Fruit fly (Drosophila melanogaster): ENCODE results near the gene pic.

pic gene

DNA sequence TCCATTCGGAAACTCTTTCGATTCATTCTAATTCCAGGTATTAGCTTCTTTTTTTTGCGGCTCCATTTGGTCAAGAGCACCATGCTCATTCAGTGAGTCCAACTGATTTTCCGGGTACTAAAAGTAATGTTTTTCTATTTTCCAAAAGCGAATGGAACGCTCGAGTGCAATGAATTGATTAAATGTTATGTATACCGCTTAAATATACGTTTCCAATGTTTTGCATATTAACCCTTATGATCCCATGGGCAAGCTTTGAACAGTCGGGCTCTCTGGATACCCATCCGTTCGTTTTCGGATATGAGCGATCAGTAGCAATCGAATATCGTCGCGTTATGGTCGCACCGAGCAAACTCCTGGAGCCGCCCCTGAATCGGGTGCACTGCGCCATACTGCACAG lies 4.6 kb upstream of the pic start, which contains the start of gene CG31157:
Gene CG31157 (plus strand): TSS at position 301 of the 400 bp plus-strand sequence.
- TF ChIP-seq h (optimal IDR thresholded peaks at IDR 0.05) (no peak), insv (optimal IDR thresholded peaks at IDR 0.05) (no peak), Myc (optimal IDR thresholded peaks at IDR 0.05) (no peak), Sin3A (optimal IDR thresholded peaks at IDR 0.05) (no peak), psq (optimal IDR thresholded peaks at IDR 0.05) (no peak), ttk (optimal IDR thresholded peaks at IDR 0.05) (no peak)

DNA sequence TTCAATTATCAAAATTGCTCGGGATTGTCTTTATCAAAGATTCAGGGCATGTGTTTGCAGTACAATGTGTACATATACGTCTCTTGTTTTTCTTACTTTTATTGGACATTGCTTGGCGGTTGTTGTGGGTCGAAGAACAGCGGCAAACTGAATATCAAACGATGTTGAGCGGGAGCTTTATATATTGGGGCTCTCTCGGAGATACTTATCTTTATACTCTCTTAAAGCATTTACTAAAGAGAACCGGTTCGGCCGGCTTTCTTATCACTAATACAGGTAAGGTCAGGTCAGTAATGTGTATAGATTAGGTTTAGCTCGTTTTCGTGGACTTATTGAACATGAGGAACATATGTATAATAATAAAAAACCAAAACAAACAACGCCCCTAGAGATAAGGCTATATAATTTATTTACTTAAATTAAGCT lies 734 bp upstream of the pic start, which contains the start of gene CG7966:
Gene CG7966 (minus strand): TSS at position 156 of the 426 bp plus-strand sequence.
- TF ChIP-seq ttk (optimal IDR thresholded peaks at IDR 0.05): no peak
- no peak for TF ChIP-seq insv (optimal IDR thresholded peaks at IDR 0.05)
- TF ChIP-seq psq (optimal IDR thresholded peaks at IDR 0.05): no peak
- no peak for TF ChIP-seq h (optimal IDR thresholded peaks at IDR 0.05)
- TF ChIP-seq Myc (optimal IDR thresholded peaks at IDR 0.05): no peak
- TF ChIP-seq Sin3A (optimal IDR thresholded peaks at IDR 0.05): no peak

DNA sequence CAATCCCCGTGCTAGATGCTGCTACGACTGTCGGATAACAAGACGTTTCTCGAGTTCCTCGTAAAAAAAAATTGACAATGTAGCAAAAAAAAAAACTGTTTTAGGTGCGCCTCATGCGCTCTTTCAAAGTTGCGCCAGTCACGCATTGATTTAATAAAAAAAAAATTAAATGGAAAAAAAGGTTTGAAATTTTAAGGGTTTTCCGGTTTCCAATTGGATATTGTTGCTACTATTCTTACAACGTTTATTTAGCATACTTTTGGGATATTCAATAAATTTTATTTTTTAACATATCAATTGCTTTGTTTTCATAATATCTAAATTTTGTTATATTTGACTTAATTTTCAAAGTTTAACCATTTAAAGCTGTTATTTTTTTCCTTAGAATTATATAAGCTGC lies 4.5 kb downstream of the pic start:
- TF ChIP-seq insv (optimal IDR thresholded peaks at IDR 0.05) (no peak), ttk (optimal IDR thresholded peaks at IDR 0.05) (no peak), Myc (optimal IDR thresholded peaks at IDR 0.05) (no peak), Sin3A (optimal IDR thresholded peaks at IDR 0.05) (no peak), psq (optimal IDR thresholded peaks at IDR 0.05) (no peak), h (optimal IDR thresholded peaks at IDR 0.05) (no peak)

DNA sequence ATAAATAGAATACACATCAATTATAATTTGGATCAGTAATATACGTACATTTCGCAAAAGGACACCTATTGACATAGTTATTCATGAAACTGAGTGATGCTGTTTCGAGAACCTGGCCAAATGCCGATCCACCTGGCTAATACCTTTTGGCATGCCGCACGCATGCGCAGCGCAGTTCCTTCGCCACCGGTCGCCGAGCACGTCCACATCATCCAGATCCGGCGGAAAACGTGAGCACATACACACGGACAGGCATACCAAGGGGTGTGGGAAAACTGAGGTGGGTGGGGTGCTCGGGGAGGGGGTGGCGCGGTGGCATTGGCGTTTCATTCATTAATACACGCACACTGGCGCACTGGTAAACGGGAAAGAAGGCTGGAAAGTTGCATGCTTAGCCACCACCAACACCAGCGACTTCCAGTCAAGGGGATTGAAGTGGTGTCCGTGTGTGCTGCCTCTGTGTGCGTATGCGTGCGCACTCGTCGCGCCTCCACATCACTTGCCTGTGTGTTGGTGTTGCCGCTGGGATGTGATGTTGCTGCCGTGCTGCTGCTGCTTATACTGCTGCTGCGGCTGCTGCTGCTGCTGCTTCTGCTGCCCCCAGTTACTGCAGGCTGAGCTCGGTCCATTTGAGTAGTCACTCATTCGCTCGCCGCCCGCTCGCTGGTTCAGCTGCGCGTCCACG lies 5.2 kb downstream of the pic start, which contains the start of gene sim:
Gene sim (plus strand): TSS at position 635 of the 685 bp plus-strand sequence.
- TF ChIP-seq h (optimal IDR thresholded peaks at IDR 0.05) (no peak), Myc (optimal IDR thresholded peaks at IDR 0.05) (no peak), psq (optimal IDR thresholded peaks at IDR 0.05) (no peak), insv (optimal IDR thresholded peaks at IDR 0.05) (no peak), ttk (optimal IDR thresholded peaks at IDR 0.05) (no peak), Sin3A (optimal IDR thresholded peaks at IDR 0.05) (no peak)

DNA sequence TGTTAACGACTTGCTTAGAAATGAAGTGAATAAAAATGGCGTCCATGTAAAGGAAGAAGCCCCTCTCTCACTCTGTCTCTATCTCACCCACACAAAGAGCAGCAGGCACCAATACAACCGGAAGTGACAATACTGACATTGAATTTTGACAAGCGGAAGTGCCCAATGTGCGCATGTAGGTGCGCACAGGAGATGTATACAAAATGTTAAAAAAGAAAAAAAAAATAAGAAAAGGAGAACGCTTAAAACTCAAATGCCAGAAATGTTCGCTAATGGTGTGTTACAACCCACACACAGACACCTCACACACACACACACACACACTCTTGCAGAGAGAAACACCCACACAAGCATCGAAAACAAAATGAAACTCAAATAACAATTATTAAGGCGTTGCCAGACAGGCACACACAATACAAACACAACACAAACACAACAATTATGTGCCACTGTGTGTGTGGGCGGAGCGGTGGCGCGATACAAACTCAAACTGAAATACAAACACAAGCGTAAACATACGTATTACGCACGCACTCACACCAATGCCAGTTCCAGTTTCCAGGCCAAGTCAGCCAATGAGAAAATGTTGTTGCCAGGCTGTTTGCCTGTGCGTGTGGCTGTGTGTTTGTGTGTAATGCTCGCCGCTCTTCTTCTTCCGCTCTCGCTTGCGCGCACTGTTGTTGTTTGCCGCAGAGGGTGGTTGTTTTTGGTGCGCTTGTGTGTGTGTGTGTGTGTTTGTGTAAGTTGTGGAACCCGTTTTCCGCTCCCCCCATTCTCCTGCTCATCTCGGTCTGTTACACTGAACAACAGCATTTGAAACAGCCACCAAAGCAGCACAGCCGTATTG lies 11.9 kb downstream of the pic start:
- no peak for TF ChIP-seq h (optimal IDR thresholded peaks at IDR 0.05)
- no peak for TF ChIP-seq psq (optimal IDR thresholded peaks at IDR 0.05)
- no peak for TF ChIP-seq Sin3A (optimal IDR thresholded peaks at IDR 0.05)
- no peak for TF ChIP-seq insv (optimal IDR thresholded peaks at IDR 0.05)
- no peak for TF ChIP-seq ttk (optimal IDR thresholded peaks at IDR 0.05)
- no peak for TF ChIP-seq Myc (optimal IDR thresholded peaks at IDR 0.05)

DNA sequence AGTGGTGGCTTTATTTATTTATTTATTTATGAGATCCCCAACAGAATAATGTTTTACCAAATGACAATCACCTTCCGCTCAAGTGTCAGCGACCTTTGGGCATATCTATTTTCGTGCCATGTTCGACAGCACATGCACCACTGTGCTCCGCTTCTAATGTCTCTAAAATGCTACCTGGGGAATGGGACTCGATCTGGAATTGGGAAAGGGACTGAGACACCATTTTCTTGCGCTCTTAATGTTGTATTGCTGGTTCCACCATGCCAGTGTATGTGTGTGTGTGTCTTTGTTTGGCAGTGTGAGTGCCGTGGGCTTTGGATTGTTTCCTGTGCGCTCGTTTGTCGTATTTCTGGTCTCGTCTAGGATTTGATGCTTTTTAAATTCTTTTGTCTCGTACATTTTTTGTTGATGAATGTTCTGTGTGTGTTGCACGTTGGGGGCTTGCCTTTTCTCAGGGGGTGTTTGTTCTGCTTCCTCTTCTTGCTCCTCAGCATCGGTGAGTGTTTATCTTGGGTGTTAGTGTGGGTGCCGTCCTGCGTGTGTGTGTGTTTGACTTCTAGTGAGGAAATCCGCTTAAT lies 13.2 kb downstream of the pic start:
- TF ChIP-seq Myc (optimal IDR thresholded peaks at IDR 0.05) (no peak), Sin3A (optimal IDR thresholded peaks at IDR 0.05) (no peak), ttk (optimal IDR thresholded peaks at IDR 0.05) (no peak), h (optimal IDR thresholded peaks at IDR 0.05) (no peak), insv (optimal IDR thresholded peaks at IDR 0.05) (no peak), psq (optimal IDR thresholded peaks at IDR 0.05) (no peak)

DNA sequence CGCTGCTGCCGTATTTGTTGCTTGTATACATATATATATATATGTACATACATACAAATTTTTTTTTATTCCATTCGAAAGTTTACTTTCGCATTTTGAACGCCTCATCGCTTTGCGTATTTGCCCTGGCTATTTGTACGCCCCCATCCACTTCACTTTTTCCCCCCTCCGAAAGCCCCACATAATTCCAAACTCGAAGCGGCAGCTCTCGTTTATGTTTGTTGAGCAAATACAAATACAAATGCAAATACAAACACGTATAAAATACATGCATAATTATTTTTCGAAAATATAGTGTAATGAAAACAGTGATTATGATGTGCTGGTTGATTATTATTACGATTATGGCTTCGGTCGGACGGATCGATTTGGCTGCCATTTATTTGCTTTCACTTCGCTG lies 16.0 kb downstream of the pic start:
- TF ChIP-seq ttk (optimal IDR thresholded peaks at IDR 0.05) (no peak), h (optimal IDR thresholded peaks at IDR 0.05) (no peak), psq (optimal IDR thresholded peaks at IDR 0.05) (no peak), insv (optimal IDR thresholded peaks at IDR 0.05) (no peak), Sin3A (optimal IDR thresholded peaks at IDR 0.05) (no peak), Myc (optimal IDR thresholded peaks at IDR 0.05) (no peak)

DNA sequence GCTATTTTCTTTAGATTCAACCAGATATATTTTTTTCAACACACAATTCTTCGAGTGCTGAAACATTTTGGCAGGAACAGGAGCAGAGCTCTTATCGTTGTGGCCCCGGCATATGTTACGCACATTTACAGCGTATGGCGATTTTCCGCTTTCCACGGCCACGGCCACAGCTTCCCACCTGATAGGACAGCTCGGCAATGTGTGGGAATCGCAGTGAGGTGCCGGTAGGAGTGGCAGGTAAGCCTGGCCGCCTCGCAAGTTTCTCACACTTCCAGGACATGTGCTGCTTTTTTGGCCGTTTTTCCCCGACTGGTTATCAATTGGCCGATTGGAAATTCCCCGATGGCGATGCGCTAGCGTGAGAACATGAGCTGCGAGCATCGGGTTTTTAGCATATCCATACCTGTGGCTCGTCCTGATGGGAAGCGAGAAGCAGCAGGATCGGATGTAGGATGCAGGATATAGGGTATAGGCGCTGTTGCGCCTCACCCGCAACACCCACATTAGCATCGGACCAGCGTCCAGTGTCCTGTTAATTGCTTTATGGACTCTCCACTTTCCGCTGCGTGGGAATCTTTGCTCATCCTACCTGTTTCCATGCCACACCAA lies 18.1 kb downstream of the pic start:
- TF ChIP-seq insv (optimal IDR thresholded peaks at IDR 0.05) (no peak), Myc (optimal IDR thresholded peaks at IDR 0.05) (no peak), h (optimal IDR thresholded peaks at IDR 0.05) (no peak), psq (optimal IDR thresholded peaks at IDR 0.05) (no peak), ttk (optimal IDR thresholded peaks at IDR 0.05) (no peak), Sin3A (optimal IDR thresholded peaks at IDR 0.05) (no peak)

DNA sequence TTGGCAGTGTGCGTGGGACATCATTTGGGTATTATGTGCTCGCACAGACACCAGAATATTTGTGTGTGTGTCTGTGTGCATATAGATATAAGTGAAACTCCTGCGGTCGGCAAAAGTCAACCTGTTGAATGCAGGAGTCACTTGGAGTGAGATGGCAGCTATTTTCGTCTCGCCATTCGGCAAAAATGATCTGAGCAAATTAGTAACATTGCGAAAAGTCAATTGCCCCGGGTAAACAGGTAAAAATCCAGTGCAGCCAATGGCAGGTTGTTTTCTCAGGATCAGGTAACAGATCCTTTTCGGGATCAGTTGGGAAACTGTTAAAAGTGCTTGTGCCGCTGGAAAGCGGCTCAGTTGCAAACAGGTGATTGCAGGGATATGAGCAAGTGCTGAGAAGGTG lies 20.0 kb downstream of the pic start:
- TF ChIP-seq ttk (optimal IDR thresholded peaks at IDR 0.05): no peak
- no peak for TF ChIP-seq insv (optimal IDR thresholded peaks at IDR 0.05)

DNA sequence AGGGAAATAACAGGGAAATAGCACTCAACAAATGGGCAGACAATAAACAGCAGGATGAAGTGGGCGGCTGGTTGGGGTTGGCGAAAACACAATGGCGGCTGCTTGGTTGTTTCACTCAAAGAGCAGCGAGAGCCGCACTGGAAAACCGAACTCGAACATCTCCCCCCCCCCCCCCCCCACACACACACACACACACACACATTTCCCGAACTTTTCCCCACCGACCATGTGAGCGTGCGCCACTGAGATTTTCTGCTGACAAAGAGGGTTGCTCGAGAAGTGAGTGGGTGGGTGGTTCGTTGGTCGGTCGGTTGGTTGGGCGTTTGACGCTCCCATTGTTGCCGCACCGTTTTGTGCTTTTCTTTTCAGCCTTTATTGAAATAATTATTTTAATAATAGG lies 21.1 kb downstream of the pic start:
- TF ChIP-seq insv (optimal IDR thresholded peaks at IDR 0.05): no peak
- TF ChIP-seq Myc (optimal IDR thresholded peaks at IDR 0.05): no peak
- TF ChIP-seq ttk (optimal IDR thresholded peaks at IDR 0.05): no peak
- TF ChIP-seq psq (optimal IDR thresholded peaks at IDR 0.05): no peak
- no peak for TF ChIP-seq Sin3A (optimal IDR thresholded peaks at IDR 0.05)
- no peak for TF ChIP-seq h (optimal IDR thresholded peaks at IDR 0.05)

DNA sequence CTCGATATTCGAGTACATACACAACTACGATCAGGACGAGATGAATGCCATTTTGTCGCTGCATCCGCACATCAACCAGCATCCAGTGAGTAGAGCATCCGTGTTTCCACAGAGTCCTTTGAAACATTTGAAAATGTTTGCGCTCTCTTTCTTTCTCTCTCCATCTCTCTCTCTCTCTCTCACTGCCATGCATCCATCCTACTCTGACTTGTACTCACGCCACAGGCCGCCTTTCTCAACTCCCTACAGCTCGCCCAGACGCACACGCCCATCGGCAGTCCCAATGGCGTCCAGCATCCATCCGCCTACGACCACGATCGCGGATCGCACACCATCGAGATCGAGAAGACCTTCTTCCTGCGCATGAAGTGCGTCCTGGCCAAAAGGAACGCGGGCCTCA lies 22.5 kb downstream of the pic start:
- TF ChIP-seq h (optimal IDR thresholded peaks at IDR 0.05) (no peak), psq (optimal IDR thresholded peaks at IDR 0.05) (no peak), Myc (optimal IDR thresholded peaks at IDR 0.05) (no peak), ttk (optimal IDR thresholded peaks at IDR 0.05) (no peak), insv (optimal IDR thresholded peaks at IDR 0.05) (no peak), Sin3A (optimal IDR thresholded peaks at IDR 0.05) (no peak)

All from Kc167 (cell line).